Worm (Caenorhabditis elegans) whole organism, L4 larva: ENCODE data around the gene M05D6.1.

Source experiments
- F10B5.3 ChIP-seq: sonication (generic microtip); optimal IDR thresholded peaks from 2 replicates; lab custom pipeline; 2016; ENCODE audit warnings: mild to moderate bottlenecking, missing genetic modification characterization, missing compliant biosample characterization
- F44E2.7 ChIP-seq: fragments of 200-800 bp; sonication (Bioruptor generic); IDR thresholded peaks from 2 replicates; pipeline ENCODE4 v2.1.2; 2022; ENCODE audit warnings: missing genetic modification characterization, missing compliant biosample characterization
- F49E8.2 ChIP-seq: sonication (generic microtip); optimal IDR thresholded peaks from 2 replicates; lab custom pipeline; 2016; ENCODE audit warnings: missing compliant biosample characterization, mild to moderate bottlenecking, missing genetic modification characterization, borderline replicate concordance
- R02D3.7 ChIP-seq: fragments of 150-350 bp; sonication (generic microtip); optimal IDR thresholded peaks from 3 replicates; lab custom pipeline; 2014; ENCODE audit warnings: missing biosample characterization, missing genetic modification characterization
- T26A8.4 ChIP-seq: fragments of 200-800 bp; sonication (Bioruptor generic); IDR thresholded peaks from 2 replicates; pipeline ENCODE4 v1.3.6; 2022; ENCODE audit warnings: missing genetic modification characterization, missing compliant biosample characterization
- Y105C5A.15 ChIP-seq: fragments of 200-800 bp; sonication (Bioruptor generic); IDR thresholded peaks from 2 replicates; pipeline ENCODE4 v1.3.6; 2022; ENCODE audit warnings: missing genetic modification characterization, missing compliant biosample characterization
- ZK546.5 ChIP-seq, 2 experiments: sonication (generic microtip); optimal IDR thresholded peaks; 2 replicates each; lab custom pipeline; 2017; ENCODE audit warnings: missing biosample characterization in 2 of 2, missing genetic modification characterization in 2 of 2
- aha-1 ChIP-seq: fragments of 150-350 bp; peaks from one replicate; lab custom pipeline; 2014; ENCODE audit warnings: missing biosample characterization, missing genetic modification characterization
- arid-1 ChIP-seq: fragments of 200-800 bp; sonication (Bioruptor generic); conservative IDR thresholded peaks from 2 replicates; pipeline ENCODE4 v1.3.6; 2022; ENCODE audit warnings: missing genetic modification reagents, missing genetic modification characterization, missing compliant biosample characterization
- attf-4 ChIP-seq: sonication (generic microtip); optimal IDR thresholded peaks from 3 replicates; lab custom pipeline; 2017; ENCODE audit warnings: missing biosample characterization, missing genetic modification characterization
- ceh-20 ChIP-seq: fragments of 200-800 bp; sonication (Bioruptor generic); IDR thresholded peaks from 2 replicates; pipeline ENCODE4 v1.3.6; 2022; ENCODE audit warnings: missing genetic modification reagents, missing genetic modification characterization, missing compliant biosample characterization
- ceh-82 ChIP-seq: sonication (generic microtip); optimal IDR thresholded peaks from 2 replicates; lab custom pipeline; 2017; ENCODE audit warnings: missing biosample characterization, missing genetic modification characterization
- daf-16 ChIP-seq, 3 experiments: sonication (generic microtip); optimal IDR thresholded peaks; 2 replicates each; lab custom pipeline; 2016 to 2017; ENCODE audit warnings: missing genetic modification characterization in 3 of 3, missing genetic modification reagents in 3 of 3, mild to moderate bottlenecking in 2 of 3, missing compliant biosample characterization in 2 of 3, missing biosample characterization in 1 of 3, moderate library complexity in 1 of 3
- dmd-6 ChIP-seq: fragments of 200-800 bp; sonication (Bioruptor generic); IDR thresholded peaks from 2 replicates; pipeline ENCODE4 v1.3.6; 2022; ENCODE audit warnings: missing genetic modification reagents, missing genetic modification characterization, missing compliant biosample characterization
- dmd-8 ChIP-seq: fragments of 200-800 bp; sonication (Bioruptor generic); IDR thresholded peaks from 2 replicates; pipeline ENCODE4 v1.3.6; 2022; ENCODE audit warnings: missing genetic modification characterization, missing compliant biosample characterization
- dpl-1 ChIP-seq: fragments of 150-350 bp; optimal IDR thresholded peaks from 2 replicates; lab custom pipeline; 2014; ENCODE audit warnings: missing biosample characterization, missing genetic modification reagents, missing genetic modification characterization
- dve-1 ChIP-seq: sonication (generic microtip); optimal IDR thresholded peaks from 2 replicates; lab custom pipeline; 2017; ENCODE audit warnings: antibody characterized with exemption, mild to moderate bottlenecking, missing genetic modification characterization, missing compliant biosample characterization; ENCODE audit not compliant: insufficient read depth
- egl-27 ChIP-seq: sonication (generic microtip); optimal IDR thresholded peaks from 3 replicates; lab custom pipeline; 2017; ENCODE audit warnings: missing biosample characterization, missing genetic modification reagents, missing genetic modification characterization
- egl-43 ChIP-seq: fragments of 200-800 bp; sonication (Bioruptor generic); IDR thresholded peaks from 2 replicates; pipeline ENCODE4 v1.3.6; 2022; ENCODE audit warnings: missing genetic modification reagents, missing genetic modification characterization, missing compliant biosample characterization
- fkh-10 ChIP-seq: fragments of 150-350 bp; optimal IDR thresholded peaks from 2 replicates; lab custom pipeline; 2014; ENCODE audit warnings: missing biosample characterization, missing genetic modification reagents, missing genetic modification characterization
- hif-1 ChIP-seq, 2 experiments: sonication (generic microtip); optimal IDR thresholded peaks; 2 replicates each; lab custom pipeline; 2016 to 2017; ENCODE audit warnings: missing compliant biosample characterization in 2 of 2, missing genetic modification characterization in 2 of 2, missing genetic modification reagents in 2 of 2, missing genotype in 2 of 2, mild to moderate bottlenecking in 1 of 2
- hlh-11 ChIP-seq: fragments of 200-800 bp; sonication (Bioruptor generic); optimal IDR thresholded peaks from 2 replicates; lab custom pipeline; 2018; ENCODE audit warnings: mild to moderate bottlenecking, missing genetic modification characterization, missing compliant biosample characterization
- hlh-30 ChIP-seq: sonication (generic microtip); optimal IDR thresholded peaks from 2 replicates; lab custom pipeline; 2017; ENCODE audit warnings: antibody characterized with exemption, mild to moderate bottlenecking, missing genetic modification characterization, missing compliant biosample characterization; ENCODE audit not compliant: insufficient read depth
- hmg-1.1 ChIP-seq: fragments of 200-800 bp; sonication (Bioruptor generic); IDR thresholded peaks from 2 replicates; pipeline ENCODE4 v1.3.6; 2022; ENCODE audit warnings: missing genetic modification reagents, missing genetic modification characterization, missing compliant biosample characterization
- lin-38 ChIP-seq: fragments of 200-800 bp; sonication (Bioruptor generic); IDR thresholded peaks from 2 replicates; pipeline ENCODE4 v1.3.6; 2022; ENCODE audit warnings: missing genetic modification reagents, missing genetic modification characterization, missing compliant biosample characterization
- lir-3 ChIP-seq: sonication (generic microtip); optimal IDR thresholded peaks from 2 replicates; lab custom pipeline; 2016; ENCODE audit warnings: mild to moderate bottlenecking, missing genetic modification characterization, missing compliant biosample characterization
- lsy-2 ChIP-seq, 2 experiments: fragments of 150-350 bp in 1 of 2; sonication (generic microtip) in 1 of 2; optimal IDR thresholded peaks; 2 replicates each; lab custom pipeline; 2014 to 2017; ENCODE audit warnings: missing biosample characterization in 2 of 2, missing genetic modification characterization in 2 of 2
- madf-9 ChIP-seq: fragments of 200-800 bp; sonication (Bioruptor generic); conservative IDR thresholded peaks from 2 replicates; pipeline ENCODE4 v1.3.6; 2022; ENCODE audit warnings: missing genetic modification reagents, missing genetic modification characterization, missing compliant biosample characterization
- nhr-11 ChIP-seq: fragments of 150-350 bp; optimal IDR thresholded peaks from 2 replicates; lab custom pipeline; 2014; ENCODE audit warnings: missing biosample characterization, missing genetic modification characterization
- nhr-28 ChIP-seq: fragments of 150-350 bp; optimal IDR thresholded peaks from 2 replicates; lab custom pipeline; 2014; ENCODE audit warnings: missing biosample characterization, missing genetic modification characterization
- rbr-2 ChIP-seq: sonication (generic microtip); optimal IDR thresholded peaks from 2 replicates; lab custom pipeline; 2016; ENCODE audit warnings: missing genotype, missing genetic modification characterization, missing compliant biosample characterization
- skn-1 ChIP-seq: fragments of 150-350 bp; optimal IDR thresholded peaks from 2 replicates; lab custom pipeline; 2014; ENCODE audit warnings: missing biosample characterization, missing genetic modification characterization
- spr-3 ChIP-seq: fragments of 200-800 bp; sonication (Bioruptor generic); optimal IDR thresholded peaks from 2 replicates; lab custom pipeline; 2018; ENCODE audit warnings: mild to moderate bottlenecking, missing genetic modification characterization, missing compliant biosample characterization
- unc-130 ChIP-seq: sonication (generic microtip); optimal IDR thresholded peaks from 2 replicates; lab custom pipeline; 2016; ENCODE audit warnings: missing genetic modification reagents, missing genetic modification characterization, missing compliant biosample characterization
- unc-62 ChIP-seq, 3 experiments: fragments of 150-350 bp in 1 of 3; sonication (generic microtip); optimal IDR thresholded peaks in 2 of 3; peaks in 1 of 3; 1 replicate in 1 of 3; 2 replicates in 2 of 3; lab custom pipeline; 2014 to 2017; ENCODE audit warnings: missing biosample characterization in 3 of 3, missing genetic modification characterization in 3 of 3, missing genetic modification reagents in 3 of 3, missing genotype in 1 of 3
- vab-7 ChIP-seq: fragments of 200-800 bp; sonication (Bioruptor generic); IDR thresholded peaks from 2 replicates; pipeline ENCODE4 v1.3.6; 2022; ENCODE audit warnings: missing genetic modification reagents, missing genetic modification characterization, missing compliant biosample characterization
- zag-1 ChIP-seq: fragments of 150-350 bp; optimal IDR thresholded peaks from 2 replicates; lab custom pipeline; 2014; ENCODE audit warnings: missing biosample characterization, missing genetic modification characterization

The M05D6.1 gene

DNA sequence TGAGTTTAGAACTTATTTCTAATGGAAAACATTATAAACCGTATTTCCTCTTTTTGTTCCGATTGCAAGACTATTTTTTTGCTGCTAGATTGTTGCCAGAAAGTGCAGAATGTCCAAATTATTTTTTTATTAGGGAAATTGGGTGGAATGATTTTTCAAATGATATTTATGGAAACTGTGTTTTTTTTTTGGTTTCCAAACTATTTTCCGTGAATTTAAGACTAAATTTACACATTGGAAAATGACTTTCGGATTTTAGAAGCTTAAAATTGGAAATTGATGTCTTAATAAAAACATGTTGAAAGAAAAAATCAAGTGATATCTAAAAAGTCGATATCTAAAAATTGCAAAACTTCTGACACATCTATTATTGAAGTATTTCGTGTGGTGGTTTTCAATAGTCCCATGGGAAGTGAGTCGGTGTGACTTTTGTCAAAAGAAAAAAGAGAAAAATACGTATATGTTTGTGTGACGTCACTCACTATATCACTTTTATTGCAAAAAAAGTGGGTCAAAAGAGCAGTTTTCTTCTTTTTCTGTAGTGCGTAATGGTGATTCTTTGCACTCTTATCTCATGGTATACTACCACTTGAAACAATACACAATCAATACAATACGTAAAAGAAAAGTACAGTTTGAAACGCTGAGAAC, 29.0 kb upstream of the M05D6.1 start:
- TF ChIP-seq F49E8.2 (tag; lab: Kevin White, UChicago), result no peak
- TF ChIP-seq dve-1, result peak; percentile 16
- no peak for TF ChIP-seq skn-1 (tag; lab: Kevin White, UChicago)
- no peak for TF ChIP-seq spr-3 (GFP tag; lab: Kevin White, UChicago)
- no peak for TF ChIP-seq arid-1
- peak; percentile 51 for TF ChIP-seq hlh-30 (tag; lab: Kevin White, UChicago)
- TF ChIP-seq dpl-1 (GFP tag; lab: Kevin White, UChicago), result no peak
- TF ChIP-seq egl-43 (GFP tag; lab: Robert Waterston, UW), result no peak
- TF ChIP-seq ceh-20, result 0 out of 2 replicates have a peak, but pooled peaks have one; percentile 11
- TF ChIP-seq unc-62 (GFP tag; optimal IDR thresholded peaks at IDR 0.05 in 1 of 2; lab: Kevin White, UChicago), result peak in 1 of 2 experiments; percentile 94
- no peak for TF ChIP-seq unc-62 (tag; optimal IDR thresholded peaks at IDR 0.05; lab: Kevin White, UChicago)
- no peak for TF ChIP-seq ZK546.5 (tag; optimal IDR thresholded peaks at IDR 0.05; lab: Kevin White, UChicago)
- TF ChIP-seq aha-1 (tag; lab: Kevin White, UChicago), result peak; percentile 78
- TF ChIP-seq T26A8.4 (GFP tag; lab: Robert Waterston, UW), result no peak
- peak in 1 of 2 experiments; percentile 9 for TF ChIP-seq lsy-2 (tag; optimal IDR thresholded peaks at IDR 0.05; lab: Kevin White, UChicago)
- no peak for TF ChIP-seq R02D3.7
- no peak for TF ChIP-seq fkh-10 (GFP tag; lab: Kevin White, UChicago)
- TF ChIP-seq nhr-28 (tag; lab: Kevin White, UChicago), result peak; percentile 43

DNA sequence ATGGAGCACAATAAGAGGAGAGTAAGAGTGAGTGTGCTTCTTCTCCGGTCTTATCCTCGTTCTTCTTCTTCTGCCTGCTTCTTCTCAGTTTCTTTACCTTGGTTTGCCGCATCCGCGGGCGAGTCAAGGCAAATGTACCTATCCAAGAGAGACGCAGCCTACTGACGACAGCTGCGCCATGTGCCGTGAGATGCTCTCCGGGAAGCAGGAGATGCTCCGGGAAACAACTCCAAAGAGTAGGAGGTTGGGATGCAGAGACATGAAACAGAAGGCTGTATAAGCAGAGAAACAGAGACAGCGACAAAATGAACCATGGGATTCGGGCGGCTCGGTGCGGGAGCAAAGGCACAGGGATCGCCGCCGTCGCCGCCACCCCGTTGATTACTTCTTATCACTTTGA, 23.8 kb upstream of the M05D6.1 start:
- no peak for TF ChIP-seq F10B5.3 (tag; lab: Kevin White, UChicago)
- TF ChIP-seq lir-3, result no peak
- peak in 1 of 2 experiments; percentile 34 for TF ChIP-seq hif-1 (tag; optimal IDR thresholded peaks at IDR 0.05; lab: Kevin White, UChicago)
- TF ChIP-seq ceh-82 (tag; lab: Kevin White, UChicago), result no peak
- TF ChIP-seq ceh-20, result no peak
- no peak for TF ChIP-seq attf-4 (tag; lab: Kevin White, UChicago)
- no peak for TF ChIP-seq egl-27
- no peak for TF ChIP-seq ZK546.5 (tag; optimal IDR thresholded peaks at IDR 0.05; lab: Kevin White, UChicago)
- TF ChIP-seq daf-16 (GFP tag; optimal IDR thresholded peaks at IDR 0.05; lab: Kevin White, UChicago), result peak in 1 of 2 experiments; percentile 37
- TF ChIP-seq daf-16 (tag; optimal IDR thresholded peaks at IDR 0.05; lab: Kevin White, UChicago), result no peak
- TF ChIP-seq unc-62 (GFP tag; optimal IDR thresholded peaks at IDR 0.05 in 1 of 2; lab: Kevin White, UChicago), result peak in 1 of 2 experiments; percentile 72
- TF ChIP-seq unc-62 (tag; optimal IDR thresholded peaks at IDR 0.05; lab: Kevin White, UChicago), result no peak
- 0 out of 2 replicates have a peak, but pooled peaks have one; percentile 32 for TF ChIP-seq hmg-1.1 (GFP tag; lab: Robert Waterston, UW)
- TF ChIP-seq dmd-8 (GFP tag; lab: Robert Waterston, UW), result no peak
- TF ChIP-seq dmd-6 (GFP tag; lab: Robert Waterston, UW), result no peak
- no peak for TF ChIP-seq F44E2.7 (GFP tag; lab: Robert Waterston, UW)
- TF ChIP-seq spr-3 (GFP tag; lab: Kevin White, UChicago), result no peak
- TF ChIP-seq vab-7 (GFP tag; lab: Robert Waterston, UW), result no peak
- peak; percentile 51 for TF ChIP-seq hlh-11 (tag; lab: Kevin White, UChicago)
- TF ChIP-seq zag-1 (tag; lab: Kevin White, UChicago), result no peak
- TF ChIP-seq unc-130 (GFP tag; lab: Kevin White, UChicago), result no peak
- peak; percentile 40 for TF ChIP-seq nhr-11 (tag; lab: Kevin White, UChicago)
- 0 out of 2 replicates have a peak, but pooled peaks have one; percentile 9 for TF ChIP-seq lin-38 (GFP tag; lab: Robert Waterston, UW)

DNA sequence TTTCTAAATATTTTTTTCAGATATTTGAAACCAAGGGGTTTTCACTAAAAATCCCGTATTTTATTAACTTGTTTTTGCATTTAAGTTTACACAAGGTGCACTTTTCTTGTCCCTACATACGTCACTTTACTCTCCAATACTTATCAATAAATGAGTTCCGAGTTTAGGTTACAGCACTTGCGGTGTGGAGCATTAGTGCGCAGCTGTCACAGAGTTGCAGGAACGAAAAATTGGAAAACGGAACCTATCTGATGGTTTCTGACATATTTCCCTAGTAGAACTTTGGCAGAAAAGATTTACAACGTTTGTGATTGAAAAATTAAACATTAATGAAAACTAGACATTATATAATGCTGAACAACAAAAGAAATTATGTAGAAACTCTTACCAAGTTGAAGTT, 23.0 kb upstream of the M05D6.1 start:
- TF ChIP-seq madf-9 (GFP tag; lab: Robert Waterston, UW), result no peak
- TF ChIP-seq aha-1 (tag; lab: Kevin White, UChicago), result peak; percentile 86
- no peak for TF ChIP-seq rbr-2 (tag; lab: Kevin White, UChicago)
- no peak for TF ChIP-seq T26A8.4 (GFP tag; lab: Robert Waterston, UW)
- no peak for TF ChIP-seq Y105C5A.15 (GFP tag; lab: Robert Waterston, UW)
- TF ChIP-seq, all 104 proteins: peak for 1
